Worm (Caenorhabditis elegans) whole organism, L4 larva: ENCODE measurements around the gene cwp-1.

Experiments used
- R02D3.7 ChIP-seq: fragments of 150-350 bp; sonication (generic microtip); optimal IDR thresholded peaks from 3 replicates; lab custom pipeline; 2014; ENCODE audit warnings: missing biosample characterization, missing genetic modification characterization
- ama-1 ChIP-seq: fragments of 150-350 bp; optimal IDR thresholded peaks from 2 replicates; lab custom pipeline; 2014; ENCODE audit warnings: inconsistent platforms, mixed read lengths
- cey-2 ChIP-seq: sonication (generic microtip); optimal IDR thresholded peaks from 3 replicates; lab custom pipeline; 2017; ENCODE audit warnings: missing genetic modification characterization, mild to moderate bottlenecking, missing compliant biosample characterization, antibody characterized with exemption, borderline replicate concordance; ENCODE audit not compliant: insufficient read depth
- lin-13 ChIP-seq: fragments of 150-350 bp; optimal IDR thresholded peaks from 2 replicates; lab custom pipeline; 2014; ENCODE audit warnings: missing biosample characterization, missing genetic modification reagents, missing genetic modification characterization
- lsy-2 ChIP-seq, 2 experiments: fragments of 150-350 bp in 1 of 2; sonication (generic microtip) in 1 of 2; optimal IDR thresholded peaks; 2 replicates each; lab custom pipeline; 2014 to 2017; ENCODE audit warnings: missing biosample characterization in 2 of 2, missing genetic modification characterization in 2 of 2
- mdt-29 ChIP-seq: fragments of 200-800 bp; sonication (Bioruptor generic); IDR thresholded peaks from 2 replicates; pipeline ENCODE4 v1.3.6; 2022; ENCODE audit warnings: missing genetic modification reagents, missing genetic modification characterization, missing compliant biosample characterization
- mep-1 ChIP-seq: fragments of 150-350 bp; sonication (generic microtip); optimal IDR thresholded peaks from 3 replicates; lab custom pipeline; 2014; ENCODE audit warnings: missing biosample characterization, missing genetic modification characterization
- mes-2 ChIP-seq: sonication (generic microtip); optimal IDR thresholded peaks from 2 replicates; lab custom pipeline; 2016; ENCODE audit warnings: missing genotype, mild to moderate bottlenecking, missing genetic modification characterization, missing compliant biosample characterization; ENCODE audit not compliant: poor library complexity, severe bottlenecking
- nhr-237 ChIP-seq: sonication (generic microtip); optimal IDR thresholded peaks from 2 replicates; lab custom pipeline; 2017; ENCODE audit warnings: missing biosample characterization, missing genetic modification characterization
- nhr-25 ChIP-seq: sonication (generic microtip); optimal IDR thresholded peaks from 2 replicates; lab custom pipeline; 2017; ENCODE audit warnings: missing genetic modification characterization, mild to moderate bottlenecking, missing compliant biosample characterization, antibody characterized with exemption, moderate library complexity, borderline replicate concordance; ENCODE audit not compliant: insufficient read depth
- saeg-2 ChIP-seq: fragments of 200-800 bp; sonication (Bioruptor generic); IDR thresholded peaks from 2 replicates; pipeline ENCODE4 v1.3.6; 2022; ENCODE audit warnings: missing genetic modification reagents, missing genetic modification characterization, missing compliant biosample characterization
- snpc-4 ChIP-seq: fragments of 150-350 bp; optimal IDR thresholded peaks from 2 replicates; lab custom pipeline; 2014; ENCODE audit warnings: missing biosample characterization, missing genetic modification characterization
- ztf-11 ChIP-seq: fragments of 150-350 bp; optimal IDR thresholded peaks from 2 replicates; lab custom pipeline; 2014; ENCODE audit warnings: missing biosample characterization, missing genetic modification characterization

ce11 chrV:4889477-4889876 lies 48.4 kb upstream of the cwp-1 start, which contains the start of gene ugt-12:
- TF ChIP-seq mes-2 (tag; lab: Kevin White, UChicago), result no peak
- TF ChIP-seq nhr-25, result no peak
- TF ChIP-seq R02D3.7, result no peak
- TF ChIP-seq mdt-29 (GFP tag; lab: Robert Waterston, UW), result no peak
- no peak for TF ChIP-seq lin-13 (GFP tag; lab: Kevin White, UChicago)
- no peak for TF ChIP-seq lsy-2 (tag; optimal IDR thresholded peaks at IDR 0.05; lab: Kevin White, UChicago)
- no peak for TF ChIP-seq nhr-237
- TF ChIP-seq snpc-4 (tag; lab: Kevin White, UChicago), result no peak
- TF ChIP-seq mep-1 (tag; lab: Kevin White, UChicago), result peak; percentile 18
- no peak for TF ChIP-seq ztf-11 (tag; lab: Kevin White, UChicago)
- TF ChIP-seq saeg-2 (GFP tag; lab: Robert Waterston, UW), result no peak
- no peak for TF ChIP-seq ama-1 (lab: Kevin White, UChicago)
- TF ChIP-seq cey-2 (tag; lab: Kevin White, UChicago), result no peak
